Fruit fly (Drosophila melanogaster): Measurements from ENCODE around the gene bou.
A peak's percentile ranks its signal among the peaks of the same experiment; 100 is the strongest.

bou gene

DNA sequence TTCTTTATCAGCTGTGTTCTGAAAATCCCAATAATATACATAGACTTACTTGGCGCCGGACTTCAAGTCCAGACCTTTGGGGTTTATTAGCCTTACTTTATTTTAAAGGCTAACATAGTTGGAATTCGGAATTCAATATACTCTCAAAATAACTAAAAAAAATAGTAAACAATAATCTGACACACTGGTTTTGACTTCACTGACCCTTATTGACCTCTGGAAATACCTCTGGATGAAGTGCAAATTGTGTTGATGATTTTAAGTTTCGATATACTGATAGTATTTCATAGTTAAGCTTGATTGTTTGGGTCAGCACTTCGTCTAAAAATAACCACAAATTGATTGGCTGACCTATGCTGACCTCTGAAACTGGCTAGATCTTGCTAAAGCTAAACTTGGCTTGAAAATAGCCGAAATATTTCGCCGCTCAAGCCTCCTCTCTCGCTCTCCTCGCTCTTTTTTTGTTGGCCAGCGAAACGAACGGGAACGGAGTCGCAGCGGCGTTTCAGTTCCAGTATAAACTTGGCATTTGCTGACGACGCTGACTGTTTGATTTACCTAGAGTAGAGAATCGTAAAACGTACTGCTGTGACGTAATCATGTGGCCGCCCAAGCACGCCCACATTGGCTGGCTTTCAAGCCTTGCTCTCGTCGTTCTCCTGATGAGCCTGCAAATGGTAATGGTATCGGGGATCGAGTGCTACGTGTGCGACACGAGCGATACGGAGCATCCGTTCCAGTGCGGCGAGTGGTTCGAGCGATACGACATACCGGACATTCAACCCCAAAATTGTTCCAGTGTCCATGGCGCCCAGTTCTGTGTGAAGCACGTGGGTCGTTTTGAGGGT lies at the start of gene bou:
Gene bou, plus strand, starts transcription at position 507 of the 848 bp plus-strand sequence.
- TF ChIP-seq noc (tag; optimal IDR thresholded peaks at IDR 0.05), result no peak

dm6 chrX:6936884-6937283 lies 49.4 kb upstream of the bou start:
- TF ChIP-seq noc (tag; optimal IDR thresholded peaks at IDR 0.05), result no peak

- TF ChIP-seq noc (tag; optimal IDR thresholded peaks at IDR 0.05), result no peak
Observed at dm6 chrX:6937417-6937816, 48.9 kb upstream of the bou start.

dm6 chrX:6968564-6968963 lies 17.7 kb upstream of the bou start, which contains the start of gene Setd3:
Gene Setd3, minus strand, starts transcription at chrX:6968750.
- TF ChIP-seq noc (tag; optimal IDR thresholded peaks at IDR 0.05), result no peak

dm6 chrX:6969364-6970137 lies 16.7 kb upstream of the bou start, which contains the start of gene CG4586:
Gene CG4586, plus strand, starts transcription at chrX:6969918.
- peak; percentile 99 for TF ChIP-seq noc (tag; optimal IDR thresholded peaks at IDR 0.05)

- no peak for TF ChIP-seq noc (tag; optimal IDR thresholded peaks at IDR 0.05)
Observed at dm6 chrX:6973340-6973739, 12.9 kb upstream of the bou start, which contains the start of gene CG3040. Gene CG3040, minus strand, starts transcription at chrX:6973393.

DNA sequence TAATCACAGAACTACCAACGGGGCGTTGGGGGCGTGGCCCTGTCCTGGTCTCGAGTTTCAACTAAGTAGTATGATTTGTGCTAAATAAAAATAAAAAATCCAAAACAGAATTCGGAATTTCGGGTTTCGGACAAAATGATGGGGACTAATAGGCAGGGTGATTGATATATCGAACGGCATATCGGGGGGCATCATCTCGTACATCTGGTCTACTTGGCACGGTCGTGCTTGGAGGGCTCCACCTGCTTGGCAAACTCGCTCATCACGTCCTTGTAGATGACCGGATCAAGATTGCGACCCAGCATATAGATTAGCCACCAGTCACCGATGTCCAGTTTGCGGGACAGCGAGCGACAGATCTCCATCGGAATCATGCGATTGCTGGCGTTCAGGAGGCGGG lies 12.1 kb upstream of the bou start:
- no peak for TF ChIP-seq noc (tag; optimal IDR thresholded peaks at IDR 0.05)

dm6 chrX:6976364-6976763 lies 9.9 kb upstream of the bou start:
- TF ChIP-seq noc (tag; optimal IDR thresholded peaks at IDR 0.05), result no peak

DNA sequence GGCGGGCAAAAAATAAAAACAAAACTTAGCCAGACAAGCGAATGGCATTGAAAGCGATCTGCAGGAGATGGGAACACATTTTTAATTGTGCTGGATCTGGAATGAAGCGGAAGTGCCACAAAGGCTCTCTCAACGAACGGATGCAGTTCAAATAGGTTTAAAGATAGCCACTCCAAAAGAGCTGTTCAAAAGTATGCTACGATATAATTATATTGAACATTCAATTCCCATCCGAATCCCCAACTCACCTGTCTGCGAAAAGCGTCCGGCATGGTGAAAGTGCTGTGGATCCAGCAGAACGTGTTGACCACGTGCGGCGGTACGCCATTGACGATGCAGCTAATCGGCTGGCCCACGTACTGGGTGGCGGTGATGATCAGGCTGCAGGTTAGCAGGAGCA lies 9.4 kb upstream of the bou start:
- no peak for TF ChIP-seq noc (tag; optimal IDR thresholded peaks at IDR 0.05)

DNA sequence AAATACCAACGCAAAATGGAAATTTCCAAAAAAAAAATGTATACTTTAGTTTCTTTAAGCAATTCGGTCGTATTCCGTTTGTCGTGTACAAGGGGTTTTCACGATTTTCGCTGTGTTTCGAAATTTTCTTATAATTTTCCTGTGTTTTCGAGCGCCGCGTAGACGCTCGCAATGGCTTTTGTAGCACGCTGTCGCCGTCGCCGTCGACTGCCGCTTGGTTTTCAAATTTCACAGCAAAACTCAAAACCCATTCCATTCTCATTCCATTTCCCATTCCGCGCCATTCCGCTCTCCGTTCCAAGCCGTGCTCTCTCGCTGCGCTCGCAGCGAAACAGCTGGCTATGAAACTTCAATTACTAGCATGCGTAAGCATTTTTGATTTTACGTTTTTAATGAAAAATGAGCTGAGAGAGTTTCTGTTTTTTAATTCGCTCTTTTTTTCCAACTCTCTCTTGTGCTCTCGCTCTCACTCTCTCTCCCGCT lies 4.8 kb upstream of the bou start:
- TF ChIP-seq noc (tag; optimal IDR thresholded peaks at IDR 0.05), result no peak

DNA sequence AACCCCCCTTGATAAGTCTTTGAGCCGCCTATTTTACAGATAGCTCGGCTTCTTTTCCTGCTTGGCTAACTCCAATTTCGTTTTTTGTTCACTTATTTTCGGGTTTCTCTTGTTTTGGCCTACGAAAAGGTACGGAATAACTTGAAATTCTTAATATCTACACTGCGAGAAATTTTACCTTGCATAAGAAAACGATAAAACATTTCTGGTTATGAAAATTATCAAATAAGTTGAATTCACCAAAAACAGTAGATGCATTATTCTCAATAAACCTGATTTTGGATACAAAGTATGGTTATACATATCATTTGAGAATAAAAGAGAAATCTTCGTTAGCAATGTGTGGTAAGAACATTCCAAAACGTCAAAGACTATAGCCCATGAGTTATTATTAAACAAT lies 4.2 kb upstream of the bou start:
- peak; percentile 19 for TF ChIP-seq noc (tag; optimal IDR thresholded peaks at IDR 0.05)

dm6 chrX:6982705-6983384 lies 3.4 kb upstream of the bou start:
- TF ChIP-seq noc (tag; optimal IDR thresholded peaks at IDR 0.05), result no peak

dm6 chrX:6983500-6984320 lies 2.6 kb upstream of the bou start:
- TF ChIP-seq noc (tag; optimal IDR thresholded peaks at IDR 0.05), result no peak

dm6 chrX:6985182-6985851 lies 969 bp upstream of the bou start:
- TF ChIP-seq noc (tag; optimal IDR thresholded peaks at IDR 0.05), result peak; percentile 88

DNA sequence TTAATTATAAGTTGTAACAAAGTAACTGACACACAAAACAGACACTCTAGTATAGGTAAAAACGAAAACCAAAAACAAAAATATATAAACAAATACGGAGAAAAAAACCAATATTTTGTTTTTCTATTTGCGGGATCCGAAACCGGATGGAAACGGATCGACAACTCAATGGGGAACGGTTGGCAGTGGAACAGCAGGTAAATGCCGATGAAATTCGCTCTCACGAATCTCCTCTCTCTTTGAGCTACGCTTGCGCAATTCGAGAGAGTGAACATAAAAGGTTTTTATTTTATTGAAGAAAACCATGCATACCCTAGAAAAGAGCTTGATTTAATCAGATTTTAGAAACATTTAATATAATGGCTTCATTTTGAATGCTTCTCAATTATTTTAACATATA lies 805 bp downstream of the bou start:
- TF ChIP-seq noc (tag; optimal IDR thresholded peaks at IDR 0.05), result no peak
